Worm (Caenorhabditis elegans) whole organism, L2 larva: Measurements from ENCODE around the gene Y82E9BR.10.

Experiments
- C34F6.9 ChIP-seq: fragments of 150-350 bp; optimal IDR thresholded peaks from 2 replicates; lab custom pipeline; 2014; ENCODE audit warnings: missing biosample characterization, missing genetic modification characterization
- R02D3.7 ChIP-seq: fragments of 150-350 bp; optimal IDR thresholded peaks from 2 replicates; lab custom pipeline; 2014; ENCODE audit warnings: missing biosample characterization, missing genetic modification characterization
- alr-1 ChIP-seq: fragments of 150-350 bp; optimal IDR thresholded peaks from 2 replicates; lab custom pipeline; 2014; ENCODE audit warnings: missing biosample characterization, missing genetic modification characterization
- ama-1 ChIP-seq: fragments of 150-350 bp; optimal IDR thresholded peaks from 2 replicates; lab custom pipeline; 2018; ENCODE audit warnings: inconsistent platforms
- blmp-1 ChIP-seq: sonication (generic microtip); optimal IDR thresholded peaks from 2 replicates; lab custom pipeline; 2017; ENCODE audit warnings: missing genetic modification characterization, mild to moderate bottlenecking, missing compliant biosample characterization, antibody characterized with exemption, moderate library complexity; ENCODE audit not compliant: insufficient read depth
- ceh-82 ChIP-seq: fragments of 150-350 bp; optimal IDR thresholded peaks from 2 replicates; lab custom pipeline; 2014; ENCODE audit warnings: missing biosample characterization, missing genetic modification characterization
- crh-2 ChIP-seq: sonication (generic microtip); optimal IDR thresholded peaks from 2 replicates; lab custom pipeline; 2017; ENCODE audit warnings: missing biosample characterization, missing genetic modification characterization
- dmd-4 ChIP-seq: sonication (generic microtip); optimal IDR thresholded peaks from 2 replicates; lab custom pipeline; 2017; ENCODE audit warnings: missing biosample characterization, missing genetic modification characterization
- elt-1 ChIP-seq: fragments of 150-350 bp; optimal IDR thresholded peaks from 2 replicates; lab custom pipeline; 2014; ENCODE audit warnings: missing biosample characterization, missing genetic modification characterization
- elt-3 ChIP-seq: sonication (generic microtip); optimal IDR thresholded peaks from 2 replicates; lab custom pipeline; 2017; ENCODE audit warnings: missing biosample characterization, missing genetic modification characterization
- fos-1 ChIP-seq: fragments of 150-350 bp; optimal IDR thresholded peaks from 2 replicates; lab custom pipeline; 2014; ENCODE audit warnings: missing biosample characterization, missing genetic modification characterization
- gmeb-1 ChIP-seq: fragments of 150-350 bp; optimal IDR thresholded peaks from 2 replicates; lab custom pipeline; 2014; ENCODE audit warnings: missing biosample characterization, missing genetic modification characterization
- lin-11 ChIP-seq: fragments of 150-350 bp; sonication (generic microtip); optimal IDR thresholded peaks from 2 replicates; lab custom pipeline; 2014; ENCODE audit warnings: missing biosample characterization, missing genetic modification characterization, inconsistent platforms, mixed read lengths
- lin-13 ChIP-seq: fragments of 150-350 bp; optimal IDR thresholded peaks from 2 replicates; lab custom pipeline; 2014; ENCODE audit warnings: missing biosample characterization, missing genetic modification reagents, missing genetic modification characterization
- lin-39 ChIP-seq: fragments of 150-350 bp; optimal IDR thresholded peaks from 2 replicates; lab custom pipeline; 2014; ENCODE audit warnings: missing biosample characterization, missing genetic modification reagents, missing genetic modification characterization
- mbf-1 ChIP-seq: sonication (generic microtip); optimal IDR thresholded peaks from 2 replicates; lab custom pipeline; 2017; ENCODE audit warnings: missing biosample characterization, missing genetic modification characterization
- nhr-10 ChIP-seq: sonication (generic microtip); optimal IDR thresholded peaks from 2 replicates; lab custom pipeline; 2017; ENCODE audit warnings: missing biosample characterization, missing genetic modification characterization
- nhr-12 ChIP-seq: fragments of 150-350 bp; optimal IDR thresholded peaks from 2 replicates; lab custom pipeline; 2014; ENCODE audit warnings: missing biosample characterization, missing genetic modification characterization
- nhr-129 ChIP-seq: fragments of 150-350 bp; optimal IDR thresholded peaks from 2 replicates; lab custom pipeline; 2014; ENCODE audit warnings: missing biosample characterization, missing genetic modification characterization
- nhr-21 ChIP-seq: fragments of 150-350 bp; optimal IDR thresholded peaks from 2 replicates; lab custom pipeline; 2014; ENCODE audit warnings: missing biosample characterization, missing genetic modification characterization
- nhr-6 ChIP-seq: fragments of 150-350 bp; optimal IDR thresholded peaks from 2 replicates; lab custom pipeline; 2014; ENCODE audit warnings: missing biosample characterization, missing genetic modification characterization
- peb-1 ChIP-seq: fragments of 150-350 bp; optimal IDR thresholded peaks from 2 replicates; lab custom pipeline; 2014; ENCODE audit warnings: missing biosample characterization, missing genetic modification characterization
- sem-4 ChIP-seq: fragments of 150-350 bp; optimal IDR thresholded peaks from 2 replicates; lab custom pipeline; 2014; ENCODE audit warnings: missing biosample characterization, missing genetic modification reagents, missing genetic modification characterization
- sma-3 ChIP-seq: sonication (generic microtip); optimal IDR thresholded peaks from 2 replicates; lab custom pipeline; 2016; ENCODE audit warnings: missing genetic modification reagents, missing genetic modification characterization, missing compliant biosample characterization
- sma-9 ChIP-seq, 2 experiments: fragments of 150-350 bp in 1 of 2; sonication (generic microtip) in 1 of 2; optimal IDR thresholded peaks; 2 replicates each; lab custom pipeline; 2014 to 2016; ENCODE audit warnings: missing genetic modification characterization in 2 of 2, mild to moderate bottlenecking in 1 of 2, missing biosample characterization in 1 of 2, missing compliant biosample characterization in 1 of 2, missing genetic modification reagents in 1 of 2, moderate library complexity in 1 of 2
- unc-39 ChIP-seq: fragments of 150-350 bp; optimal IDR thresholded peaks from 2 replicates; lab custom pipeline; 2014; ENCODE audit warnings: missing biosample characterization, missing genetic modification characterization
- unc-55 ChIP-seq: fragments of 150-350 bp; sonication (generic microtip); optimal IDR thresholded peaks from 3 replicates; lab custom pipeline; 2014; ENCODE audit warnings: missing biosample characterization, missing genetic modification reagents, missing genetic modification characterization
- unc-62 ChIP-seq: fragments of 150-350 bp; optimal IDR thresholded peaks from 2 replicates; lab custom pipeline; 2014; ENCODE audit warnings: missing biosample characterization, missing genetic modification reagents, missing genetic modification characterization
- ztf-1 ChIP-seq: fragments of 200-800 bp; sonication (Bioruptor generic); conservative IDR thresholded peaks from 2 replicates; pipeline ENCODE4 v1.3.6; 2022; ENCODE audit warnings: missing genetic modification characterization, missing compliant biosample characterization
- ztf-4 ChIP-seq: fragments of 150-350 bp; optimal IDR thresholded peaks from 2 replicates; lab custom pipeline; 2014; ENCODE audit warnings: missing biosample characterization, missing genetic modification characterization

Gene Y82E9BR.10

DNA sequence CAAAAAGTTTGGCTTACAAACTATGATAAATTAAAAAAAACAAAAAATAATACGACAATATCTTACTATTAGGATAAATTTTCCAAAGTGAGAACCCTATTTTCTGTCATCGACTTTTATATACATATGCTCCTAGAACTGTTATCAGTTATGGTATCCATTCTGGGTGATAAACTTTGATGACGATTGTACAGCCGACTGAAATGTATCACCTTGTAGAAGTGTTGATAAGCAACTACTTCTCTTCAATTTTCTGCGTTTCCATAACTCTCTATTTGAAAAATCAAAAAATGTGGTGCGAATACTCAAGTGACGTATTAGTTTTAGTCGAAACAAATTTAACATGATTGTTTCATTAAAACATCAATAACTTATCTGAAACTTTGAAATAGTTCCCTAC is 14.6 kb upstream of the Y82E9BR.10 start:
- TF ChIP-seq crh-2 (tag; lab: Kevin White, UChicago) (peak; percentile 10), sma-9 (GFP tag; optimal IDR thresholded peaks at IDR 0.05; lab: Kevin White, UChicago) (peak; percentile 37), sma-9 (tag; optimal IDR thresholded peaks at IDR 0.05; lab: Kevin White, UChicago) (no peak), alr-1 (tag; lab: Kevin White, UChicago) (no peak), elt-3 (no peak), fos-1 (tag; lab: Kevin White, UChicago) (peak; percentile 98), elt-1 (tag; lab: Kevin White, UChicago) (no peak), blmp-1 (no peak), peb-1 (tag; lab: Kevin White, UChicago) (no peak), mbf-1 (tag; lab: Kevin White, UChicago) (no peak)

ce11 chrIII:1388274-1389058 is 13.1 kb upstream of the Y82E9BR.10 start, which contains the start of gene pals-20:
TSS of gene pals-20 (minus strand) at chrIII:1388324.
- TF ChIP-seq unc-55 (GFP tag; lab: Kevin White, UChicago) = no peak
- TF ChIP-seq elt-3 = no peak
- TF ChIP-seq lin-13 (GFP tag; lab: Kevin White, UChicago) = no peak
- TF ChIP-seq fos-1 (tag; lab: Kevin White, UChicago) = peak; percentile 67
- TF ChIP-seq, all 48 proteins: peak for 1

DNA sequence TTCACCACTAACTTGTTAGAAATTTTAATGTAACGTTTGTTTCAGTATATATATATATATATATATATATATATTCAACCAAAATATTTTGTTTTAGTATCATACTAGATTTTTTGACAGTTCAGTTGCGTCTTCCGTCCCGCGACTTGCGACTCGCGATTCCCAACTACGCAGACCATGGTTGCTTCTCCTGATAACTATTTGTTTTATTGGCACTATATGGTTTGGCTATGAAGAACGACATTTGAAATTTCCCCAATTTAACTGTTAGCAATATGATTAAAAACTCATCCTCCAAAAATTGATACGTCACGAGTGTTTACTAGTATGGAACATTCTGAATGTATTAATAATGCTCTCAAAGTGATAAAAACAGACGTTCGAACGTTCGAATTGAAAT is 9.3 kb upstream of the Y82E9BR.10 start:
- TF ChIP-seq C34F6.9 (tag; lab: Kevin White, UChicago) (no peak), fos-1 (tag; lab: Kevin White, UChicago) (peak; percentile 32), R02D3.7 (tag; lab: Kevin White, UChicago) (no peak), lin-11 (tag; lab: Kevin White, UChicago) (no peak)

DNA sequence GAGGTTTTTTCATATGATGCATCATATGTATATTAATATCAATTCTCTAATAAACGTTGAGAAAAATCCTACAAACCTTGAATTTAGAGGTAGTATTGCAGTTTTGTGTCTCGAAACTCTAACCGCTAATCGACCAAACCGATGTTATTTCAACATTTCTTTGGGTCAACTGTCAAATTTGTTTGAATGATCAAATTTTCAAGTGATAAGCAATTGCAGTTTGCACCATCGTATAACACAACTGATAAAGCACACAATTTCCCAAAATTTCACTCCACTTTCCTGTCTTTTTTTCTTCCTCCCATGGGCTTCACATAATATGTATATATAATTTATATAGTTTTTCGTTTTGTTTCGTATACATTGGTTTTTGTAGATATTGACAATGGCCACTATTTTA is 8.7 kb upstream of the Y82E9BR.10 start, which contains the start of the genes fbxa-138 and Y82E9BR.5:
Gene fbxa-138, minus strand, starts transcription at position 161 of the 400 bp plus-strand sequence.
Gene Y82E9BR.5, plus strand, starts transcription at position 279 of the 400 bp plus-strand sequence.
- no peak for TF ChIP-seq unc-62
- peak; percentile 4 for TF ChIP-seq gmeb-1 (tag; lab: Kevin White, UChicago)
- no peak for TF ChIP-seq ztf-1 (GFP tag; lab: Robert Waterston, UW)
- no peak for TF ChIP-seq lin-39 (tag; lab: Kevin White, UChicago)
- peak; percentile 87 for TF ChIP-seq fos-1 (tag; lab: Kevin White, UChicago)

DNA sequence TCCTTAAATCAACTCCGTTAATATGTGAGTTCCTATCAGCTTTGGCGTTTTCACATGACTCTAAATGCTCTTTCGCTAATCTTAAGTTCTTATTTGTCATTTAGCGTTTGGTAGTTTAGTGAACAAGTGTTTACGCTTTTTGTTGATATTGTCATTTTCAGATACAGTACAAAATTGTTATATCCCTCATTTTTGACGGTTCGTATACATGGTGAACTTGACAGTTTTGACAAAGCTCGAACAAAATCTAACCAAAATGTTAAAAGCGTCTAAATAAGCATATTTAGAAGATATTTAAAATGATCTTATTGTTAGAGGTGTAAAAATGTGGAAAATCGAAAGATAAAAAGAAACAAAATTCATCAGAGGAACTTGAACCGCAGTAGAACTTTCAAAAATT is 8.1 kb upstream of the Y82E9BR.10 start:
- TF ChIP-seq blmp-1 = no peak
- no peak for TF ChIP-seq ama-1 (lab: Kevin White, UChicago)
- TF ChIP-seq R02D3.7 (tag; lab: Kevin White, UChicago) = no peak
- TF ChIP-seq elt-3 = no peak
- no peak for TF ChIP-seq nhr-21 (tag; lab: Kevin White, UChicago)
- no peak for TF ChIP-seq unc-39 (tag; lab: Kevin White, UChicago)
- no peak for TF ChIP-seq gmeb-1 (tag; lab: Kevin White, UChicago)
- TF ChIP-seq sem-4 (tag; lab: Kevin White, UChicago) = no peak
- no peak for TF ChIP-seq nhr-12 (tag; lab: Kevin White, UChicago)
- no peak for TF ChIP-seq ceh-82 (tag; lab: Kevin White, UChicago)
- no peak for TF ChIP-seq crh-2 (tag; lab: Kevin White, UChicago)
- no peak for TF ChIP-seq nhr-10 (tag; lab: Kevin White, UChicago)
- TF ChIP-seq dmd-4 (tag; lab: Kevin White, UChicago) = no peak
- no peak for TF ChIP-seq ztf-4 (tag; lab: Kevin White, UChicago)
- TF ChIP-seq nhr-6 = no peak
- TF ChIP-seq elt-1 (tag; lab: Kevin White, UChicago) = no peak
- TF ChIP-seq nhr-129 (tag; lab: Kevin White, UChicago) = no peak
- no peak for TF ChIP-seq lin-39 (tag; lab: Kevin White, UChicago)
- TF ChIP-seq sma-3 (GFP tag; lab: Kevin White, UChicago) = no peak
